Worm (Caenorhabditis elegans) whole organism, L4 larva: ENCODE results near the gene myo-2.

Source experiments
- F49E8.2 ChIP-seq: sonication (generic microtip); optimal IDR thresholded peaks from 2 replicates; lab custom pipeline; 2016; ENCODE audit warnings: missing compliant biosample characterization, mild to moderate bottlenecking, missing genetic modification characterization, borderline replicate concordance
- Y105C5A.15 ChIP-seq: fragments of 200-800 bp; sonication (Bioruptor generic); IDR thresholded peaks from 2 replicates; pipeline ENCODE4 v1.3.6; 2022; ENCODE audit warnings: missing genetic modification characterization, missing compliant biosample characterization
- Y48G9A.11 ChIP-seq: fragments of 200-800 bp; sonication (Bioruptor generic); IDR thresholded peaks from 2 replicates; pipeline ENCODE4 v1.3.6; 2022; ENCODE audit warnings: missing genetic modification reagents, missing genetic modification characterization, missing compliant biosample characterization
- ZK337.2 ChIP-seq: fragments of 200-800 bp; sonication (Bioruptor generic); IDR thresholded peaks from 2 replicates; pipeline ENCODE4 v1.3.6; 2022; ENCODE audit warnings: missing genetic modification reagents, missing genetic modification characterization, missing compliant biosample characterization
- ZK546.5 ChIP-seq, 2 experiments: sonication (generic microtip); optimal IDR thresholded peaks; 2 replicates each; lab custom pipeline; 2017; ENCODE audit warnings: missing biosample characterization in 2 of 2, missing genetic modification characterization in 2 of 2
- aha-1 ChIP-seq: fragments of 150-350 bp; peaks from one replicate; lab custom pipeline; 2014; ENCODE audit warnings: missing biosample characterization, missing genetic modification characterization
- aly-2 ChIP-seq: sonication (generic microtip); optimal IDR thresholded peaks from 2 replicates; lab custom pipeline; 2018; ENCODE audit warnings: missing biosample characterization, missing genetic modification characterization
- arid-1 ChIP-seq: fragments of 200-800 bp; sonication (Bioruptor generic); conservative IDR thresholded peaks from 2 replicates; pipeline ENCODE4 v1.3.6; 2022; ENCODE audit warnings: missing genetic modification reagents, missing genetic modification characterization, missing compliant biosample characterization
- ceh-44 ChIP-seq: fragments of 200-800 bp; sonication (Bioruptor generic); IDR thresholded peaks from 2 replicates; pipeline ENCODE4 v1.3.6; 2022; ENCODE audit warnings: missing genetic modification reagents, missing genetic modification characterization, missing compliant biosample characterization
- ceh-62 ChIP-seq: sonication (generic microtip); optimal IDR thresholded peaks from 2 replicates; lab custom pipeline; 2017; ENCODE audit warnings: missing biosample characterization, missing genetic modification characterization
- cey-2 ChIP-seq: sonication (generic microtip); optimal IDR thresholded peaks from 3 replicates; lab custom pipeline; 2017; ENCODE audit warnings: missing genetic modification characterization, mild to moderate bottlenecking, missing compliant biosample characterization, antibody characterized with exemption, borderline replicate concordance; ENCODE audit not compliant: insufficient read depth
- daf-16 ChIP-seq, 3 experiments: sonication (generic microtip); optimal IDR thresholded peaks; 2 replicates each; lab custom pipeline; 2016 to 2017; ENCODE audit warnings: missing genetic modification characterization in 3 of 3, missing genetic modification reagents in 3 of 3, mild to moderate bottlenecking in 2 of 3, missing compliant biosample characterization in 2 of 3, missing biosample characterization in 1 of 3, moderate library complexity in 1 of 3
- daf-8 ChIP-seq: fragments of 200-800 bp; sonication (Bioruptor generic); IDR thresholded peaks from 2 replicates; pipeline ENCODE4 v1.3.6; 2022; ENCODE audit warnings: missing genetic modification characterization, missing compliant biosample characterization
- dmd-8 ChIP-seq: fragments of 200-800 bp; sonication (Bioruptor generic); IDR thresholded peaks from 2 replicates; pipeline ENCODE4 v1.3.6; 2022; ENCODE audit warnings: missing genetic modification characterization, missing compliant biosample characterization
- dmd-9 ChIP-seq: fragments of 200-800 bp; sonication (Bioruptor generic); IDR thresholded peaks from 2 replicates; pipeline ENCODE4 v1.3.6; 2022; ENCODE audit warnings: missing genetic modification reagents, missing genetic modification characterization, missing compliant biosample characterization
- duxl-1 ChIP-seq: sonication (generic microtip); optimal IDR thresholded peaks from 2 replicates; lab custom pipeline; 2016; ENCODE audit warnings: mild to moderate bottlenecking, missing genetic modification characterization, moderate library complexity, missing compliant biosample characterization; ENCODE audit not compliant: poor library complexity
- egl-43 ChIP-seq: fragments of 200-800 bp; sonication (Bioruptor generic); IDR thresholded peaks from 2 replicates; pipeline ENCODE4 v1.3.6; 2022; ENCODE audit warnings: missing genetic modification reagents, missing genetic modification characterization, missing compliant biosample characterization
- hlh-11 ChIP-seq: fragments of 200-800 bp; sonication (Bioruptor generic); optimal IDR thresholded peaks from 2 replicates; lab custom pipeline; 2018; ENCODE audit warnings: mild to moderate bottlenecking, missing genetic modification characterization, missing compliant biosample characterization
- hmg-1.1 ChIP-seq: fragments of 200-800 bp; sonication (Bioruptor generic); IDR thresholded peaks from 2 replicates; pipeline ENCODE4 v1.3.6; 2022; ENCODE audit warnings: missing genetic modification reagents, missing genetic modification characterization, missing compliant biosample characterization
- jun-1 ChIP-seq: fragments of 150-350 bp; optimal IDR thresholded peaks from 2 replicates; lab custom pipeline; 2014; ENCODE audit warnings: missing biosample characterization, missing genetic modification reagents, missing genetic modification characterization
- lin-1 ChIP-seq: fragments of 200-800 bp; sonication (Bioruptor generic); IDR thresholded peaks from 2 replicates; pipeline ENCODE4 v1.3.6; 2022; ENCODE audit warnings: missing genetic modification reagents, missing genetic modification characterization, missing compliant biosample characterization
- lin-38 ChIP-seq: fragments of 200-800 bp; sonication (Bioruptor generic); IDR thresholded peaks from 2 replicates; pipeline ENCODE4 v1.3.6; 2022; ENCODE audit warnings: missing genetic modification reagents, missing genetic modification characterization, missing compliant biosample characterization
- lin-39 ChIP-seq: fragments of 150-350 bp; optimal IDR thresholded peaks from 2 replicates; lab custom pipeline; 2014; ENCODE audit warnings: missing biosample characterization, missing genetic modification reagents, missing genetic modification characterization
- lir-3 ChIP-seq: sonication (generic microtip); optimal IDR thresholded peaks from 2 replicates; lab custom pipeline; 2016; ENCODE audit warnings: mild to moderate bottlenecking, missing genetic modification characterization, missing compliant biosample characterization
- lsy-2 ChIP-seq, 2 experiments: fragments of 150-350 bp in 1 of 2; sonication (generic microtip) in 1 of 2; optimal IDR thresholded peaks; 2 replicates each; lab custom pipeline; 2014 to 2017; ENCODE audit warnings: missing biosample characterization in 2 of 2, missing genetic modification characterization in 2 of 2
- mdt-29 ChIP-seq: fragments of 200-800 bp; sonication (Bioruptor generic); IDR thresholded peaks from 2 replicates; pipeline ENCODE4 v1.3.6; 2022; ENCODE audit warnings: missing genetic modification reagents, missing genetic modification characterization, missing compliant biosample characterization
- mes-2 ChIP-seq: sonication (generic microtip); optimal IDR thresholded peaks from 2 replicates; lab custom pipeline; 2016; ENCODE audit warnings: missing genotype, mild to moderate bottlenecking, missing genetic modification characterization, missing compliant biosample characterization; ENCODE audit not compliant: poor library complexity, severe bottlenecking
- mxl-3 ChIP-seq: fragments of 200-800 bp; sonication (Bioruptor generic); optimal IDR thresholded peaks from 2 replicates; lab custom pipeline; 2018; ENCODE audit warnings: mild to moderate bottlenecking, missing genetic modification characterization, missing compliant biosample characterization
- nhr-10 ChIP-seq: fragments of 150-350 bp; optimal IDR thresholded peaks from 2 replicates; lab custom pipeline; 2014; ENCODE audit warnings: missing biosample characterization, missing genetic modification characterization
- nhr-111 ChIP-seq: fragments of 200-800 bp; sonication (Bioruptor generic); optimal IDR thresholded peaks from 2 replicates; lab custom pipeline; 2018; ENCODE audit warnings: mild to moderate bottlenecking, missing genetic modification characterization, missing compliant biosample characterization
- nhr-237 ChIP-seq: sonication (generic microtip); optimal IDR thresholded peaks from 2 replicates; lab custom pipeline; 2017; ENCODE audit warnings: missing biosample characterization, missing genetic modification characterization
- nhr-25 ChIP-seq: sonication (generic microtip); optimal IDR thresholded peaks from 2 replicates; lab custom pipeline; 2017; ENCODE audit warnings: missing genetic modification characterization, mild to moderate bottlenecking, missing compliant biosample characterization, antibody characterized with exemption, moderate library complexity, borderline replicate concordance; ENCODE audit not compliant: insufficient read depth
- nhr-48 ChIP-seq: sonication (generic microtip); optimal IDR thresholded peaks from 2 replicates; lab custom pipeline; 2016; ENCODE audit warnings: mild to moderate bottlenecking, missing genetic modification characterization, missing compliant biosample characterization
- nhr-76 ChIP-seq: fragments of 150-350 bp; optimal IDR thresholded peaks from 2 replicates; lab custom pipeline; 2014; ENCODE audit warnings: missing biosample characterization, missing genetic modification characterization
- pha-4 ChIP-seq, 2 experiments: fragments of 150-350 bp in 1 of 2; fragments of 200-800 bp in 1 of 2; sonication (Bioruptor generic) in 1 of 2; IDR thresholded peaks in 1 of 2; optimal IDR thresholded peaks in 1 of 2; 2 replicates each; pipeline versions ENCODE4 v1.3.6 to Lab custom; 2014 to 2022; ENCODE audit warnings: missing genetic modification characterization in 2 of 2, missing genetic modification reagents in 2 of 2, missing biosample characterization in 1 of 2, missing compliant biosample characterization in 1 of 2
- php-3 ChIP-seq: fragments of 200-800 bp; sonication (Bioruptor generic); IDR thresholded peaks from 2 replicates; pipeline ENCODE4 v1.3.6; 2022; ENCODE audit warnings: missing genetic modification reagents, missing genetic modification characterization, missing compliant biosample characterization
- rbr-2 ChIP-seq: sonication (generic microtip); optimal IDR thresholded peaks from 2 replicates; lab custom pipeline; 2016; ENCODE audit warnings: missing genotype, missing genetic modification characterization, missing compliant biosample characterization
- saeg-2 ChIP-seq: fragments of 200-800 bp; sonication (Bioruptor generic); IDR thresholded peaks from 2 replicates; pipeline ENCODE4 v1.3.6; 2022; ENCODE audit warnings: missing genetic modification reagents, missing genetic modification characterization, missing compliant biosample characterization
- skn-1 ChIP-seq: fragments of 150-350 bp; optimal IDR thresholded peaks from 2 replicates; lab custom pipeline; 2014; ENCODE audit warnings: missing biosample characterization, missing genetic modification characterization
- snpc-1.2 ChIP-seq: fragments of 200-800 bp; sonication (Bioruptor generic); IDR thresholded peaks from 2 replicates; pipeline ENCODE4 v1.3.6; 2022; ENCODE audit warnings: missing genetic modification reagents, missing genetic modification characterization, missing compliant biosample characterization
- snpc-4 ChIP-seq: fragments of 150-350 bp; optimal IDR thresholded peaks from 2 replicates; lab custom pipeline; 2014; ENCODE audit warnings: missing biosample characterization, missing genetic modification characterization
- tag-97 ChIP-seq: fragments of 200-800 bp; sonication (Bioruptor generic); IDR thresholded peaks from 2 replicates; pipeline ENCODE4 v1.3.6; 2022; ENCODE audit warnings: missing genetic modification characterization, missing compliant biosample characterization
- tra-1 ChIP-seq: fragments of 200-800 bp; sonication (Bioruptor generic); IDR thresholded peaks from 2 replicates; pipeline ENCODE4 v1.3.6; 2022; ENCODE audit warnings: missing genetic modification reagents, missing genetic modification characterization, missing compliant biosample characterization
- unc-130 ChIP-seq: sonication (generic microtip); optimal IDR thresholded peaks from 2 replicates; lab custom pipeline; 2016; ENCODE audit warnings: missing genetic modification reagents, missing genetic modification characterization, missing compliant biosample characterization
- unc-62 ChIP-seq, 3 experiments: fragments of 150-350 bp in 1 of 3; sonication (generic microtip); optimal IDR thresholded peaks in 2 of 3; peaks in 1 of 3; 1 replicate in 1 of 3; 2 replicates in 2 of 3; lab custom pipeline; 2014 to 2017; ENCODE audit warnings: missing biosample characterization in 3 of 3, missing genetic modification characterization in 3 of 3, missing genetic modification reagents in 3 of 3, missing genotype in 1 of 3
- zag-1 ChIP-seq: fragments of 150-350 bp; optimal IDR thresholded peaks from 2 replicates; lab custom pipeline; 2014; ENCODE audit warnings: missing biosample characterization, missing genetic modification characterization
- zfp-2 ChIP-seq: sonication (generic microtip); optimal IDR thresholded peaks from 2 replicates; lab custom pipeline; 2016; ENCODE audit warnings: mild to moderate bottlenecking, missing genetic modification characterization, missing compliant biosample characterization
- zip-2 ChIP-seq: fragments of 150-350 bp; optimal IDR thresholded peaks from 2 replicates; lab custom pipeline; 2014; ENCODE audit warnings: missing biosample characterization, missing genetic modification characterization
- ztf-7 ChIP-seq: fragments of 150-350 bp; optimal IDR thresholded peaks from 2 replicates; lab custom pipeline; 2014; ENCODE audit warnings: missing biosample characterization, missing genetic modification characterization

The myo-2 gene

ce11 chrX:12509334-12509944 is 41.6 kb downstream of the myo-2 start (continued):
- TF ChIP-seq zag-1 (no peak), lin-39 (no peak), unc-62 (GFP tag; optimal IDR thresholded peaks at IDR 0.05 in 1 of 2; lab: Kevin White, UChicago) (peak in 1 of 2 experiments; percentile 70), unc-62 (tag; optimal IDR thresholded peaks at IDR 0.05; lab: Kevin White, UChicago) (no peak), mdt-29 (GFP tag; lab: Robert Waterston, UW) (no peak), egl-43 (GFP tag; lab: Robert Waterston, UW) (no peak), tag-97 (GFP tag; lab: Robert Waterston, UW) (no peak), saeg-2 (GFP tag; lab: Robert Waterston, UW) (0 out of 2 replicates have a peak, but pooled peaks have one; percentile 32), Y48G9A.11 (GFP tag; lab: Robert Waterston, UW) (no peak), aha-1 (tag; lab: Kevin White, UChicago) (peak; percentile 61), snpc-1.2 (GFP tag; lab: Robert Waterston, UW) (no peak), mxl-3 (GFP tag; lab: Kevin White, UChicago) (peak; percentile 45), lin-1 (GFP tag; lab: Robert Waterston, UW) (peak; percentile 81), ztf-7 (tag; lab: Kevin White, UChicago) (no peak), ceh-44 (GFP tag; lab: Robert Waterston, UW) (no peak), lir-3 (no peak), dmd-9 (GFP tag; lab: Robert Waterston, UW) (no peak), Y105C5A.15 (GFP tag; lab: Robert Waterston, UW) (no peak), pha-4 (GFP tag; IDR thresholded peaks at IDR 0.05; lab: Robert Waterston, UW) (no peak), pha-4 (tag; optimal IDR thresholded peaks at IDR 0.05; lab: Kevin White, UChicago) (peak; percentile 33), unc-130 (GFP tag; lab: Kevin White, UChicago) (no peak), rbr-2 (tag; lab: Kevin White, UChicago) (no peak), duxl-1 (tag; lab: Kevin White, UChicago) (no peak), hmg-1.1 (GFP tag; lab: Robert Waterston, UW) (no peak), nhr-10 (tag; lab: Kevin White, UChicago) (peak; percentile 70), arid-1 (GFP tag; lab: Robert Waterston, UW) (no peak), zip-2 (tag; lab: Kevin White, UChicago) (peak; percentile 13), nhr-25 (no peak), nhr-48 (tag; lab: Kevin White, UChicago) (peak; percentile 86), lsy-2 (tag; optimal IDR thresholded peaks at IDR 0.05; lab: Kevin White, UChicago) (peak in 1 of 2 experiments; percentile 68), daf-16 (GFP tag; optimal IDR thresholded peaks at IDR 0.05; lab: Kevin White, UChicago) (peak; percentile 52 to 73), daf-16 (tag; optimal IDR thresholded peaks at IDR 0.05; lab: Kevin White, UChicago) (peak; percentile 89), snpc-4 (tag; lab: Kevin White, UChicago) (no peak), daf-8 (GFP tag; lab: Robert Waterston, UW) (no peak), ceh-62 (no peak), F49E8.2 (tag; lab: Kevin White, UChicago) (no peak), nhr-76 (tag; lab: Kevin White, UChicago) (no peak), hlh-11 (tag; lab: Kevin White, UChicago) (peak; percentile 92), nhr-111 (GFP tag; lab: Kevin White, UChicago) (no peak), php-3 (peak; percentile 83), aly-2 (tag; lab: Kevin White, UChicago) (no peak), mes-2 (tag; lab: Kevin White, UChicago) (no peak), dmd-8 (GFP tag; lab: Robert Waterston, UW) (no peak), skn-1 (tag; lab: Kevin White, UChicago) (no peak), ZK546.5 (tag; optimal IDR thresholded peaks at IDR 0.05; lab: Kevin White, UChicago) (no peak), zfp-2 (tag; lab: Kevin White, UChicago) (no peak), tra-1 (GFP tag; lab: Robert Waterston, UW) (peak; percentile 76), ZK337.2 (GFP tag; lab: Robert Waterston, UW) (no peak), nhr-237 (tag; lab: Kevin White, UChicago) (no peak), jun-1 (tag; lab: Kevin White, UChicago) (no peak), lin-38 (GFP tag; lab: Robert Waterston, UW) (no peak), cey-2 (peak; percentile 73)
